ENCODE assay signal across 1 fruit fly cellular context in the genomic region with DNA sequence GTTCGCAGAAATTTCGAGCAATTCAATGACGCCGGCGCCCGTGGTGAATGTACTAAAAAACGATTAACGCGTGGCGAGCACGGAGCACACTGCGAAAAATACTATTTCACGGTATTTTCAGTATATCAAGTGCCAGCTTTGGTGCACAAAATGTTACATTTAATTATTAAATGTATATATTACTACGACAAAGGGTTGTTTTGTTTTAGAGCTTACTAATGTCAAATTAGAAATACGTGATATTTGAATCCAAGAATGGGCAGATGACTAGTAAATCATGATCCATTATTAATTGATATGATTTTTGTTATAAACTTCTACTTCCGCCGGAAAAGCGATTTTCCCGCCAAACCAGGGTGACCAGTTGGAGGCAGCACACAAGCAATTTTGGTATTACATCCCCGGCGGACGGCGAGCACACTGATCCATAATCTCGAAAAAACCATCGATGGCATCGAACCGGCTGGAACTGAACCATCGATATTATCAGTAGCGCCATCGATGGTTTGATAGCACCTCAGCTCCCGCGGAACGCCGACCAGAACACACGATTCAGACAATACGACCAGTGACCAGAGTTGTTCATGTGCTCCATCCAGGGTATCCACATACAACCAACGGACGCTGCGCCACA.
TF ChIP-seq lines count a peak whose summit lies in the region.

A gene (minus strand): TSS at position 51 of the 634 bp plus-strand sequence.
A gene (plus strand): TSS at position 344 of the 634 bp plus-strand sequence.

TF ChIP-seq in whole organism, embryonic, 481 proteins besides CTCF, POLR2A, EP300 and RAD21 (continued from another document):
- TF ChIP-seq PHDP (tag; optimal IDR thresholded peaks at IDR 0.05; lab: Kevin White, UChicago), result peak; percentile 78
- TF ChIP-seq Stat92E (GFP tag; optimal IDR thresholded peaks at IDR 0.05; lab: Kevin White, UChicago), result no peak
- peak; percentile 58 for TF ChIP-seq pho (GFP tag; optimal IDR thresholded peaks at IDR 0.05; lab: Kevin White, UChicago)
- TF ChIP-seq HmgZ (tag; optimal IDR thresholded peaks at IDR 0.05; lab: Kevin White, UChicago), result peak; percentile 56
- peak; percentile 77 for TF ChIP-seq CG33557 (GFP tag; optimal IDR thresholded peaks at IDR 0.05; lab: Kevin White, UChicago)
- peak; percentile 35 for TF ChIP-seq CG3838 (GFP tag; optimal IDR thresholded peaks at IDR 0.05; lab: Kevin White, UChicago)
- peak; percentile 73 for TF ChIP-seq MESR4 (GFP tag; optimal IDR thresholded peaks at IDR 0.05; lab: Kevin White, UChicago)
- peak; percentile 60 for TF ChIP-seq gro (GFP tag; optimal IDR thresholded peaks at IDR 0.05; lab: Kevin White, UChicago)
- peak; percentile 87 for TF ChIP-seq amos (GFP tag; IDR thresholded peaks at IDR 0.05; lab: Robert Waterston, UW; ENCODE audit: partially characterized antibody)
- peak; percentile 48 for TF ChIP-seq az2 (GFP tag; optimal IDR thresholded peaks at IDR 0.05; lab: Kevin White, UChicago)
- peak; percentile 83 for TF ChIP-seq Opbp (GFP tag; IDR thresholded peaks at IDR 0.05; lab: Robert Waterston, UW; ENCODE audit: partially characterized antibody)
- TF ChIP-seq cad (GFP tag; optimal IDR thresholded peaks at IDR 0.05; lab: Kevin White, UChicago), result no peak
- peak; percentile 83 for TF ChIP-seq Rfx (GFP tag; IDR thresholded peaks at IDR 0.05; lab: Robert Waterston, UW)
- peak; percentile 77 for TF ChIP-seq E2f2 (GFP tag; IDR thresholded peaks at IDR 0.05; lab: Robert Waterston, UW)
- no peak for TF ChIP-seq CG11085 (GFP tag; IDR thresholded peaks at IDR 0.05; lab: Robert Waterston, UW)
- TF ChIP-seq Gug (GFP tag; IDR thresholded peaks at IDR 0.05; lab: Robert Waterston, UW), result no peak; the same call in 3 of the 4 replicates
- peak; percentile 75 for TF ChIP-seq CG10267 (tag; optimal IDR thresholded peaks at IDR 0.05; lab: Kevin White, UChicago)
- peak; percentile 31 for TF ChIP-seq mam (GFP tag; optimal IDR thresholded peaks at IDR 0.05; lab: Kevin White, UChicago)
- peak; percentile 87 for TF ChIP-seq CG13296 (GFP tag; optimal IDR thresholded peaks at IDR 0.05; lab: Kevin White, UChicago)
- TF ChIP-seq Dbx (GFP tag; IDR thresholded peaks at IDR 0.05; lab: Robert Waterston, UW), result peak; percentile 72; the same call in 2 of the 3 replicates
- TF ChIP-seq CG9932 (GFP tag; IDR thresholded peaks at IDR 0.05; lab: Robert Waterston, UW), result peak; percentile 59
- TF ChIP-seq CG11560 (tag; IDR thresholded peaks at IDR 0.05; lab: Robert Waterston, UW), result no peak
- TF ChIP-seq CG8290 (GFP tag; optimal IDR thresholded peaks at IDR 0.05; lab: Kevin White, UChicago), result peak; percentile 24
- peak; percentile 39 to 85 for TF ChIP-seq CG8290 (tag; optimal IDR thresholded peaks at IDR 0.05; lab: Kevin White, UChicago)
- peak; percentile 57 for TF ChIP-seq slou (GFP tag; optimal IDR thresholded peaks at IDR 0.05; lab: Kevin White, UChicago)
- TF ChIP-seq CG8281 (tag; optimal IDR thresholded peaks at IDR 0.05; lab: Kevin White, UChicago), result peak; percentile 47
